Fruit fly (Drosophila melanogaster) whole organism: ENCODE measurements around the gene CG34299.

Experiments
- CG8478 ChIP-seq: fragments of >200 bp; optimal IDR thresholded peaks from 2 replicates; lab custom pipeline; 2018; ENCODE audit warnings: inconsistent platforms
- Dll ChIP-seq: fragments of >200 bp; optimal IDR thresholded peaks from 2 replicates; lab custom pipeline; 2017
- EcR ChIP-seq, 2 experiments: fragments of >200 bp; optimal IDR thresholded peaks; 2 replicates each; lab custom pipeline; 2017; ENCODE audit warnings: missing biosample characterization in 2 of 2, missing genetic modification characterization in 2 of 2, missing genetic modification reagents in 2 of 2
- pan ChIP-seq: fragments of >200 bp; optimal IDR thresholded peaks from 2 replicates; lab custom pipeline; 2017
- psq ChIP-seq: fragments of >200 bp; optimal IDR thresholded peaks from 2 replicates; lab custom pipeline; 2017
- usp ChIP-seq: fragments of >200 bp; optimal IDR thresholded peaks from 2 replicates; lab custom pipeline; 2017; ENCODE audit warnings: missing biosample characterization, missing genetic modification characterization, mixed read lengths

The CG34299 gene

DNA sequence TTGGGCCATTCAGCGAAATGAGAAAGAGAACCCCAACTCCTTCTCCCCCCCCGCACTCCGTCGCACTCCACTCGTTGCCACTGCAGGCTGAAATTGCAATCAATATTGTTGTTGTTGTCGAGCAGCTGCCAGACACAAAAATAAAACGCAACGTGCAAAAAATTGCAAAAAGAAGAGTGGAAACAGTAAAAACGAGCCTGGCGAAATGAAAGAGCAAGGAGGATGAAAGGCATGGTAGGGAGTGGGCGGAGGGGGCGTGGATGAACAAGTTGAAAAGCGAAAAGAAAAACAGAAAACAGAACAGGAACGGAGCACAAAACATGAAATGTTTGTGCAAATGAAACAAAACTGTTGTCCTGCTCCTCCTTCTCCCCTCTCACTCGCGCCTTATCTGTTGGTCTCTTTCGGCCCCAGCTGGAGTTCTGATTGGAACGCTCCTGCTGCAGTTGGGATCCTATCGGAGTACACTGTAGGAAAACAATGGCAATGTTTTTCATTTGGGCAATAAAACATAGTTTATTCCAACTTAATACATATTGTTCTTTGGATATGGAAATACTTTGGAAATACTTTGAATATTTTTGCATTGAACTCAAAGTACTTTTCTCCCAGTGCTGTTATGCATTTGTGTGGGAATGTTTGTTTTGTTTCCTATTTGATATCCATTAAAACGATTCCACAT lies 35.7 kb downstream of the CG34299 start:
- TF ChIP-seq pan (lab: Kevin White, UChicago), result no peak

DNA sequence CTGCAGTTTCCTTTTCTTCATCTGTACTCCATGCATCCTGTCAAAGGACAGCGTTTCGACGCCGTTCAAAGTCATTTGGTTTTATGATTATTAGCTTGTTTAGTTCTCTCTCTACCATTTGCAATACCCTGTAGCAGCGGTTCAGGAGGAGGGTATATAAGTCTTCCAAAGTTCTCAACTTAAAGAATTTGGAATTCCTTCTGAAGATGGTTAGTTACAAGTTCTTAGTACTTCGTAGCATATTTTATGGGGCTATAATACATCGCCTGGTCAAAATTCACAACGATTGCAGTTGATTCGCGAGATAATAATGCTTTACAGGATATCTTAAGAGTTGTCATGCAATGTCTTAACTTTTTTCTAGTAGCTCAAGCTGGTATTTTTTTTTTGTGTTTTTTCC lies 37.0 kb downstream of the CG34299 start:
- TF ChIP-seq pan (lab: Kevin White, UChicago) (peak; percentile 74), CG8478 (lab: Kevin White, UChicago) (no peak)

DNA sequence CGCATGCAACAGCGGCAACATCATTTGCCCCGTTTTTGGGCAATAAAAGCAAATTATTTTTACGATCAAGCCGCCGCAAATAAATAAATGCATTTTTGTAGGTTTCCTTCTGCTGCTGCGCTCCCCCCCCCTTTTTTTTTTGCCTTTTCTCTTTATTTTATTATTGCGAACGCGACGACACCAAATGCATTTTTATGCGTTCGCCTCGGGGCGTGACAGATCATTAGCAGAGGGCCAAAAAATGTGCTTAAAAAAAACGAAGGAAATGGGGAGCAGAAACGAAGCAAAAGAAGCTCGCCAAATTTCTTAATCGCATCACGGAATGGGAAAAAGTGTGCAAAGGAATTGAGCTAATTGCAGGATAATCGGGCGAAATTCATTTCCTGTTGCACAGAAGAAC lies 38.0 kb downstream of the CG34299 start:
- TF ChIP-seq Dll (no peak), psq (no peak), usp (GFP tag; lab: Kevin White, UChicago) (no peak), pan (lab: Kevin White, UChicago) (no peak), CG8478 (lab: Kevin White, UChicago) (no peak), EcR (GFP tag; optimal IDR thresholded peaks at IDR 0.05; lab: Kevin White, UChicago) (no peak)

DNA sequence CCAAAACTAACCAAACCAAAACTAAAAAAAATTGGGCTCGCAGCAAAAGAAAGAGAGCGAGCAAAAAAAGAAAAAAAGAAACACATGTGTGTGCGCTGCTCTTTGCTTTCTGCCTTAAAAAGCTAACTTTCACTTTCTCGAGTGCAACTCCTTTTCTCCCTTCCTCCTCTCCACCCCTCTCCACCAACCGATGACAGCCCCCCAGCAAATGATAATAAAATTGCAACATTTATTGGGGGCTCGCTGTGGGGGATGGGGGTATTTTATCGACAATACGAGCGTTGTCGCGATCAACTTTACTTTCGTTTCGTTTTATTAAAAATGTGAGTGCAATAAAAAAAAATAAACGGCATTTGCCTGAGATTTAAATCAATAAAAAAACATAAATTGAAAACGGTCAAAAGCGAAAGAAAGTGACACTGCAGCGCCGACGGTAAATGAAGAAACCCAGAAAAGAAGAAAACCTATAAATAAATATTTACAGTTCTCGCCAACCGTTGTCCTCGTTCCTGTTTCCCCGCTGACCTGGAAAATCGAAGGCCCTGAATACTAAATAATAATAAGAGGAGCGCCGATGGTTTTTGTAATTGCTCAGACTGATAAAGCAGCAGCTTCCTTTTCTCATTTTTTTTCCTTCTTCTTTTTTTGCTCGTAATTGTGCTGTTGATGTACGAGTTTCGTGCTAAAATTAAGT lies 39.1 kb downstream of the CG34299 start:
- TF ChIP-seq CG8478 (lab: Kevin White, UChicago) (no peak), usp (GFP tag; lab: Kevin White, UChicago) (no peak)

DNA sequence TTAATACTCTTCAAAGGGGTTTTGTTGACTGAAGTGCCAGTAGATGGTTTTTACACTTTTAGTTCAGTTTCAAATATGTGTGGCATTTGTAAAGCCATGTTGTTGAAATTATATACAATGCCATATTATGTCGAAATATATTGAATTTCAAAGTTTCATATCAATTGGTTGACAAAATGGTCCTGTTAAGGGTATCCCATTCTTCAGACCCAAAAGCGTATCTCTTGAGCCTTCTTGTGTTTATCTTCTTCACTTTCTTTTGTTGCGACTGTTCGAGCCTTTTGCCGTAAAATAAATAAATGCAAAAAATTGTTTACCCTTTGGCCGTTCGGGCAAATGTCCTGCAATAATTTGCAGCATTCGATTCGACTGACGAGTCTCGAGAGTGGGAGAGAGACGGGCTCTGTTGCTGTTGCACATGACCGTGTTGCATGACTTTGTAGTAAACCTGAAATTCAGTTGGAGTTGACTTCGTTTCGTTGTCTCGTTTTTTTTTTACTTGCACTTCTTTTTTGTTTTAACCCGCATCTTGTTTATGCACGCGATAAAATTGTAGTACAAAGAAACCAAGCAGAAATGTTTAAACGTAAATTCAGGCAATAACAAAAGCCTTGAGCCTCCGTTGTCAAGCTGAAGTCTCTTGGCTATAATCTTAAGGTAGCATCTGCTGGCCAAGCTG lies 39.8 kb downstream of the CG34299 start:
- no peak for TF ChIP-seq usp (GFP tag; lab: Kevin White, UChicago)
- TF ChIP-seq EcR (GFP tag; optimal IDR thresholded peaks at IDR 0.05; lab: Kevin White, UChicago), result no peak
- TF ChIP-seq psq, result no peak
- TF ChIP-seq Dll, result no peak
- TF ChIP-seq pan (lab: Kevin White, UChicago), result no peak
- no peak for TF ChIP-seq CG8478 (lab: Kevin White, UChicago)

- no peak for TF ChIP-seq usp (GFP tag; lab: Kevin White, UChicago)
- TF ChIP-seq EcR (GFP tag; optimal IDR thresholded peaks at IDR 0.05; lab: Kevin White, UChicago), result peak in 1 of 2 experiments; percentile 65
- TF ChIP-seq Dll, result no peak
Measured at dm6 chr3R:30293478-30294122, 44.2 kb downstream of the CG34299 start.

DNA sequence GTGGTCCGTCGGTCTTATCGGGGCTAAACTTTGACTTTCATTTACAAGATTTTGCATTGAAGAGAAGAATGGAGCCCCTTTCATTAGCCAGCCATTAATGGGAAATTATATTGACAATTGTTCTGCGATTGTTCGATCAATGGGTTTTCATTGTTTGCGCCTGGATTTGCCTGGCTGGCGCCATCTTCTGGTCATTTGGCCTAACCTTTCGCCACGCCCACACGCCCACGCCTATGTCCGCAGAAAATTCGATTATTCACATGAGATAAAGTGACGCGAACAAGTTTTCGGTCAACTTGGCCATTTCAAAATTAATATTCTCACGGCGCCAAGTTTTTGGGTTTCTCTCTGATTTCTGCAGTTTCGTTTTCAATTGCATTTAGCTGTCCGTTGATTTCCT lies 45.2 kb downstream of the CG34299 start:
- TF ChIP-seq pan (lab: Kevin White, UChicago), result no peak

dm6 chr3R:30295022-30295421 lies 45.6 kb downstream of the CG34299 start:
- TF ChIP-seq psq, result no peak
- TF ChIP-seq CG8478 (lab: Kevin White, UChicago), result no peak
- no peak for TF ChIP-seq Dll
- no peak for TF ChIP-seq usp (GFP tag; lab: Kevin White, UChicago)
- TF ChIP-seq EcR (GFP tag; optimal IDR thresholded peaks at IDR 0.05; lab: Kevin White, UChicago), result no peak
- TF ChIP-seq pan (lab: Kevin White, UChicago), result no peak

- TF ChIP-seq pan (lab: Kevin White, UChicago), result no peak
- no peak for TF ChIP-seq EcR (GFP tag; optimal IDR thresholded peaks at IDR 0.05; lab: Kevin White, UChicago)
- no peak for TF ChIP-seq Dll
- TF ChIP-seq CG8478 (lab: Kevin White, UChicago), result no peak
- no peak for TF ChIP-seq usp (GFP tag; lab: Kevin White, UChicago)
- no peak for TF ChIP-seq psq
Measured at dm6 chr3R:30296035-30296434, 46.7 kb downstream of the CG34299 start.

dm6 chr3R:30296840-30297239 lies 47.5 kb downstream of the CG34299 start:
- TF ChIP-seq pan (lab: Kevin White, UChicago) (no peak), usp (GFP tag; lab: Kevin White, UChicago) (no peak), CG8478 (lab: Kevin White, UChicago) (no peak), psq (no peak), EcR (GFP tag; optimal IDR thresholded peaks at IDR 0.05; lab: Kevin White, UChicago) (no peak), Dll (no peak)

DNA sequence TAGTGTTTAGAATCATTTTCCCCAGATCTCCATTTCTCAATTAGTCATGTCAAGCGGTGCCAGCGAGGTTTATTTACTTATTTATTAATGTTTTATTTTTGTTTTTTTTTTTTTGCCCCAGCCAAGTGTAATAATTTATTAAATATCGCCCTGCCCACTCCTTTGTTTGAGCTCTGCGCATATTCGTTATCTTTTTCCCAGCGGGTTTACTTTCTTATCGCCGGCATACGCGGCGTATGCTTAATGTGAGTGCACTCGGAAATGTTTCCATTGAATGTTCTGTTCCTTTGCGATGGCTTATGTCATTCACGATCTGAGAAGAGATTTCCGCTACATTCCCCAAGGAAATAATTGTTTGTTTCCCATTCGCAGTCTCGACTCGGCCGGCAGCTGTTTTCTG lies 48.3 kb downstream of the CG34299 start:
- TF ChIP-seq psq, result no peak
- TF ChIP-seq CG8478 (lab: Kevin White, UChicago), result no peak
- TF ChIP-seq usp (GFP tag; lab: Kevin White, UChicago), result no peak
